Fruit fly (Drosophila melanogaster) whole organism, pupa: ENCODE data around the gene CG42704.

Experiments
- CG14655 ChIP-seq: fragments of 200-800 bp; sonication (Bioruptor generic); optimal IDR thresholded peaks from 3 replicates; lab custom pipeline; 2017; ENCODE audit warnings: mild to moderate bottlenecking, missing biosample characterization, missing genetic modification reagents, missing genetic modification characterization
- CG32121 ChIP-seq: fragments of 200-800 bp; sonication (Bioruptor generic); IDR thresholded peaks from 2 replicates; pipeline ENCODE4 v1.3.6; 2022; ENCODE audit warnings: missing biosample characterization, missing genetic modification characterization
- CG8301 ChIP-seq: fragments of 200-800 bp; sonication (Bioruptor generic); optimal IDR thresholded peaks from 2 replicates; lab custom pipeline; 2018; ENCODE audit warnings: missing biosample characterization, mild to moderate bottlenecking, missing genetic modification characterization
- D1 ChIP-seq: fragments of 200-800 bp; sonication (Bioruptor generic); optimal IDR thresholded peaks from 2 replicates; lab custom pipeline; 2018; ENCODE audit warnings: missing biosample characterization, mild to moderate bottlenecking, missing genetic modification characterization, moderate library complexity
- EcR ChIP-seq: fragments of 200-800 bp; sonication (Bioruptor generic); optimal IDR thresholded peaks from 3 replicates; lab custom pipeline; 2019; ENCODE audit warnings: missing biosample characterization, missing genetic modification characterization, mild to moderate bottlenecking, moderate library complexity, missing genetic modification reagents
- gl ChIP-seq: fragments of 200-800 bp; sonication (Bioruptor generic); optimal IDR thresholded peaks from 2 replicates; lab custom pipeline; 2018; ENCODE audit warnings: missing biosample characterization, mild to moderate bottlenecking, missing genetic modification characterization
- rn ChIP-seq: fragments of 200-800 bp; sonication (Bioruptor generic); IDR thresholded peaks from 2 replicates; pipeline ENCODE4 v1.3.6; 2022; ENCODE audit warnings: missing biosample characterization, missing genetic modification characterization

DNA sequence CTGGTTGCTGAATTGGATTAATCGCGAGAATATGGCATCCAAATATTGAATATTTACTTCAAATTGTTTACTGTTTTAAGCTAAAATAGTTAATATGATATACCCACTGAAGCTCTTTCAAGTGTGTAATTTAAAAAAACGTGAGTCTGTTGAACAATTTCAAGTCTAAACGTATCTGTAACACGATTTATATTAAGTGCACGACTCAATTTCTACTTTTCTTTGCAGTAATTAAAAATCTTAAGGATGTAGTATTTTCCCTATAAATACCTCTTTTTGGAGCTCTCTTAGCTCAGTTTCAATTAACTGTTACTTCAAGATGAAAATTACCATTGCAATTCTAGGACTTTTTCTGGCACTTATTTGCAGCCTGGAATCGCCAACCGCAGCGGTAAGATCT lies at the start of gene CG42704:
- TF ChIP-seq CG14655 (GFP tag; lab: Kevin White, UChicago) (no peak), D1 (tag; lab: Kevin White, UChicago) (no peak), rn (GFP tag; lab: Robert Waterston, UW) (no peak), EcR (GFP tag; lab: Kevin White, UChicago) (no peak), CG8301 (no peak), CG32121 (no peak), gl (tag; lab: Kevin White, UChicago) (no peak)
